Worm (Caenorhabditis elegans) whole organism, L3 larva: Measurements from ENCODE around the gene lips-9.

ENCODE experiments used
- ama-1 ChIP-seq: fragments of 150-350 bp; optimal IDR thresholded peaks from 2 replicates; lab custom pipeline; 2018
- ceh-82 ChIP-seq: fragments of 150-350 bp; optimal IDR thresholded peaks from 2 replicates; lab custom pipeline; 2014; ENCODE audit warnings: missing biosample characterization, missing genetic modification characterization
- elt-2 ChIP-seq: sonication (generic microtip); optimal IDR thresholded peaks from 2 replicates; lab custom pipeline; 2016; ENCODE audit warnings: missing genetic modification reagents, mild to moderate bottlenecking, missing genetic modification characterization, missing compliant biosample characterization
- fkh-10 ChIP-seq: sonication (generic microtip); optimal IDR thresholded peaks from 2 replicates; lab custom pipeline; 2017; ENCODE audit warnings: missing biosample characterization, missing genetic modification reagents, missing genetic modification characterization
- nhr-28 ChIP-seq: fragments of 150-350 bp; optimal IDR thresholded peaks from 2 replicates; lab custom pipeline; 2014; ENCODE audit warnings: missing biosample characterization, missing genetic modification characterization
- nhr-76 ChIP-seq: fragments of 150-350 bp; sonication (generic microtip); optimal IDR thresholded peaks from 5 replicates; lab custom pipeline; 2014; ENCODE audit warnings: missing biosample characterization, missing genetic modification characterization
- unc-39 ChIP-seq: sonication (generic microtip); optimal IDR thresholded peaks from 4 replicates; lab custom pipeline; 2017; ENCODE audit warnings: missing biosample characterization, missing genetic modification characterization
- unc-62 ChIP-seq: fragments of 150-350 bp; sonication (generic microtip); optimal IDR thresholded peaks from 4 replicates; lab custom pipeline; 2014; ENCODE audit warnings: missing biosample characterization, missing genetic modification reagents, missing genetic modification characterization

ce11 chrII:12923225-12923624 lies 11.9 kb downstream of the lips-9 start:
- TF ChIP-seq nhr-28 (tag; lab: Kevin White, UChicago) (no peak), ceh-82 (tag; lab: Kevin White, UChicago) (no peak), unc-39 (tag; lab: Kevin White, UChicago) (no peak), fkh-10 (no peak), ama-1 (lab: Kevin White, UChicago) (no peak), elt-2 (no peak), unc-62 (GFP tag; lab: Kevin White, UChicago) (no peak), nhr-76 (tag; lab: Kevin White, UChicago) (no peak)
